Worm (Caenorhabditis elegans) whole organism, midembryonic: ENCODE measurements around the gene R02D1.2.

Source experiments
- T22C8.4 ChIP-seq: fragments of 200-800 bp; sonication (Bioruptor generic); IDR thresholded peaks from 2 replicates; pipeline ENCODE4 v1.3.6; 2022; ENCODE audit warnings: missing genetic modification characterization, missing compliant biosample characterization
- cog-1 ChIP-seq: sonication (generic microtip); optimal IDR thresholded peaks from 2 replicates; lab custom pipeline; 2016; ENCODE audit warnings: missing genetic modification characterization, missing compliant biosample characterization
- flt-1 ChIP-seq: fragments of 200-800 bp; sonication (Bioruptor generic); IDR thresholded peaks from 2 replicates; pipeline ENCODE4 v1.3.6; 2022; ENCODE audit warnings: missing genetic modification characterization, missing compliant biosample characterization
- med-1 ChIP-seq: sonication (generic microtip); optimal IDR thresholded peaks from 2 replicates; lab custom pipeline; 2017; ENCODE audit warnings: missing genetic modification characterization, mild to moderate bottlenecking, missing compliant biosample characterization, antibody characterized with exemption, missing genetic modification reagents; ENCODE audit not compliant: insufficient read depth

DNA sequence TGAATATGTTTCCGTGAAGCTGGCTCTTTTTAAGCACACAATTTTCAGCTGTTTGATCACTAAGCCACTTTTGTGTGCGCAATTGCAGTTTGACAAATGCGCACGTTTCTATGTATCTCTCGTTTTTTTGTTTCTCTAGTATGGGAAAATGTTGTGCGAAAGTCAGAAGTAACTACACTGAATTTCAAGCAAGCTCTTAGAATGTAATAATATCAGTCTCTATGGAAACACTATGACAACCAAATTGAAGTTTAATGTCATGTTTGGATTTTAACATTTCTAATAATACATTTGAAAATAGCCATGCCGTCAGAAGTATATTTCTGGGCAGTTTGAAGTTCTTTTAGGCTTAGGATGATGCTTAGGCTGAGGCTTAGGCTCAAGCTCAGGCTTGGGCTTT, 2.7 kb downstream of the R02D1.2 start, which contains the start of gene ZC132.9:
- TF ChIP-seq med-1 (GFP tag; lab: Kevin White, UChicago), result no peak
- no peak for TF ChIP-seq flt-1 (GFP tag; lab: Robert Waterston, UW)
- no peak for TF ChIP-seq T22C8.4 (GFP tag; lab: Robert Waterston, UW)
- TF ChIP-seq cog-1, result no peak
